Fruit fly (Drosophila melanogaster) whole organism, embryonic: Measurements from ENCODE around the gene teq.

ENCODE experiments used
- Abd-B ChIP-seq: fragments of 200-800 bp; sonication (Bioruptor generic); optimal IDR thresholded peaks from 2 replicates; lab custom pipeline; 2018; ENCODE audit warnings: missing biosample characterization, mild to moderate bottlenecking, missing genetic modification characterization, moderate library complexity
- Asciz ChIP-seq: fragments of 200-800 bp; sonication (Bioruptor generic); optimal IDR thresholded peaks from 2 replicates; lab custom pipeline; 2017; ENCODE audit warnings: missing biosample characterization, mild to moderate bottlenecking, missing genetic modification characterization, missing genetic modification reagents
- BEAF-32 ChIP-seq: fragments of 200-800 bp; sonication (Bioruptor generic); optimal IDR thresholded peaks from 3 replicates; lab custom pipeline; 2017; ENCODE audit warnings: missing biosample characterization, missing genetic modification characterization, mild to moderate bottlenecking, moderate library complexity, missing genetic modification reagents
- Bdp1 ChIP-seq: fragments of 200-800 bp; sonication (Bioruptor generic); optimal IDR thresholded peaks from 3 replicates; lab custom pipeline; 2016; ENCODE audit warnings: missing biosample characterization, missing genetic modification characterization
- CG1024 ChIP-seq: fragments of 200-800 bp; sonication (Bioruptor generic); IDR thresholded peaks from 2 replicates; pipeline ENCODE4 v1.3.6; 2022; ENCODE audit warnings: missing biosample characterization, missing genetic modification characterization
- CG10267 ChIP-seq: fragments of 200-800 bp; sonication (Bioruptor generic); optimal IDR thresholded peaks from 2 replicates; lab custom pipeline; 2018; ENCODE audit warnings: missing biosample characterization, mild to moderate bottlenecking, missing genetic modification characterization, moderate library complexity
- CG11093 ChIP-seq: fragments of 200-800 bp; sonication (Bioruptor generic); IDR thresholded peaks from 3 replicates; pipeline ENCODE4 v1.3.6; 2022; ENCODE audit warnings: missing biosample characterization, missing genetic modification characterization
- CG11247 ChIP-seq: fragments of 200-800 bp; sonication (Bioruptor generic); IDR thresholded peaks from 2 replicates; pipeline ENCODE4 v1.3.6; 2022; ENCODE audit warnings: missing biosample characterization, missing genetic modification characterization
- CG11560 ChIP-seq: fragments of 200-800 bp; sonication (Bioruptor generic); IDR thresholded peaks from 3 replicates; pipeline ENCODE4 v1.3.6; 2022; ENCODE audit warnings: missing biosample characterization, missing genetic modification characterization
- CG12391 ChIP-seq: fragments of 200-800 bp; sonication (Bioruptor generic); optimal IDR thresholded peaks from 3 replicates; lab custom pipeline; 2018; ENCODE audit warnings: missing biosample characterization, mild to moderate bottlenecking, missing genetic modification characterization, moderate library complexity
- CG13296 ChIP-seq: fragments of 200-800 bp; sonication (Bioruptor generic); optimal IDR thresholded peaks from 3 replicates; lab custom pipeline; 2018; ENCODE audit warnings: missing biosample characterization, mild to moderate bottlenecking, missing genetic modification characterization
- CG13424 ChIP-seq: fragments of 200-800 bp; sonication (Bioruptor generic); optimal IDR thresholded peaks from 2 replicates; lab custom pipeline; 2019; ENCODE audit warnings: missing biosample characterization, mild to moderate bottlenecking, missing genetic modification characterization, moderate library complexity
- CG14710 ChIP-seq: fragments of 200-800 bp; sonication (Bioruptor generic); optimal IDR thresholded peaks from 3 replicates; lab custom pipeline; 2019; ENCODE audit warnings: missing biosample characterization, mild to moderate bottlenecking, missing genetic modification characterization, moderate library complexity
- CG15011 ChIP-seq: fragments of 200-800 bp; sonication (Bioruptor generic); optimal IDR thresholded peaks from 3 replicates; lab custom pipeline; 2018; ENCODE audit warnings: missing biosample characterization, mild to moderate bottlenecking, missing genetic modification characterization
- CG16779 ChIP-seq: fragments of 200-800 bp; sonication (Bioruptor generic); IDR thresholded peaks from 2 replicates; pipeline ENCODE4 v1.3.6; 2022; ENCODE audit warnings: missing biosample characterization, missing genetic modification characterization
- CG17328 ChIP-seq: fragments of 200-800 bp; sonication (Bioruptor generic); IDR thresholded peaks from 2 replicates; pipeline ENCODE4 v1.3.6; 2022; ENCODE audit warnings: missing biosample characterization, missing genetic modification characterization
- CG17361 ChIP-seq: fragments of 200-800 bp; sonication (Bioruptor generic); IDR thresholded peaks from 3 replicates; pipeline ENCODE4 v1.3.6; 2022; ENCODE audit warnings: missing biosample characterization, missing genetic modification characterization
- CG17912 ChIP-seq: fragments of 200-800 bp; sonication (Bioruptor generic); optimal IDR thresholded peaks from 2 replicates; lab custom pipeline; 2018; ENCODE audit warnings: missing biosample characterization, mild to moderate bottlenecking, missing genetic modification characterization
- CG1792 ChIP-seq: fragments of 200-800 bp; sonication (Bioruptor generic); optimal IDR thresholded peaks from 2 replicates; lab custom pipeline; 2016; ENCODE audit warnings: missing biosample characterization, missing genetic modification characterization
- CG3847 ChIP-seq: fragments of 200-800 bp; sonication (Bioruptor generic); IDR thresholded peaks from 2 replicates; pipeline ENCODE4 v1.3.6; 2022; ENCODE audit warnings: missing biosample characterization, missing genetic modification characterization
- CG42726 ChIP-seq: fragments of 200-800 bp; sonication (Bioruptor generic); IDR thresholded peaks from 2 replicates; pipeline ENCODE4 v1.3.6; 2022; ENCODE audit warnings: missing biosample characterization, missing genetic modification characterization; ENCODE audit not compliant: partially characterized antibody
- CG4730 ChIP-seq: fragments of 200-800 bp; sonication (Bioruptor generic); IDR thresholded peaks from 2 replicates; pipeline ENCODE4 v1.3.6; 2022; ENCODE audit warnings: missing biosample characterization, missing genetic modification characterization
- CG6272 ChIP-seq: fragments of 200-800 bp; sonication (Bioruptor generic); IDR thresholded peaks from 2 replicates; pipeline ENCODE4 v1.3.6; 2022; ENCODE audit warnings: missing biosample characterization, missing genetic modification characterization
- CG8359 ChIP-seq: fragments of 200-800 bp; sonication (Bioruptor generic); optimal IDR thresholded peaks from 2 replicates; lab custom pipeline; 2017; ENCODE audit warnings: missing biosample characterization, mild to moderate bottlenecking, missing genetic modification characterization, borderline replicate concordance
- CG8924 ChIP-seq: fragments of 200-800 bp; optimal IDR thresholded peaks from 3 replicates; lab custom pipeline; 2019; ENCODE audit warnings: missing biosample characterization, mild to moderate bottlenecking, missing genetic modification characterization, moderate library complexity
- Camta ChIP-seq: fragments of 200-800 bp; sonication (Bioruptor generic); optimal IDR thresholded peaks from 2 replicates; lab custom pipeline; 2016; ENCODE audit warnings: missing biosample characterization, missing genetic modification characterization
- CkIIα-i1 ChIP-seq: fragments of 200-800 bp; sonication (Bioruptor generic); IDR thresholded peaks from 2 replicates; pipeline ENCODE4 v1.3.6; 2022; ENCODE audit warnings: missing biosample characterization, missing genetic modification characterization
- Dad ChIP-seq: fragments of 200-800 bp; sonication (Bioruptor generic); optimal IDR thresholded peaks from 3 replicates; lab custom pipeline; 2016; ENCODE audit warnings: missing biosample characterization, missing genetic modification characterization
- Dll ChIP-seq: fragments of 200-800 bp; sonication (Bioruptor generic); IDR thresholded peaks from 4 replicates; pipeline ENCODE4 v1.3.6; 2022; ENCODE audit warnings: missing biosample characterization, missing genetic modification characterization; ENCODE audit not compliant: partially characterized antibody
- Fer2 ChIP-seq: fragments of 200-800 bp; sonication (Bioruptor generic); optimal IDR thresholded peaks from 2 replicates; lab custom pipeline; 2018; ENCODE audit warnings: missing biosample characterization, mild to moderate bottlenecking, missing genetic modification characterization, moderate library complexity
- Hey ChIP-seq: fragments of 200-800 bp; sonication (Bioruptor generic); optimal IDR thresholded peaks from 3 replicates; lab custom pipeline; 2018; ENCODE audit warnings: missing biosample characterization, mild to moderate bottlenecking, missing genetic modification characterization
- Hsf ChIP-seq: fragments of 200-800 bp; sonication (Bioruptor generic); optimal IDR thresholded peaks from 3 replicates; lab custom pipeline; 2016; ENCODE audit warnings: missing biosample characterization, missing genetic modification characterization
- Jarid2 ChIP-seq: fragments of 200-800 bp; sonication (Bioruptor generic); optimal IDR thresholded peaks from 3 replicates; lab custom pipeline; 2017; ENCODE audit warnings: mild to moderate bottlenecking, missing biosample characterization, missing genetic modification reagents, missing genetic modification characterization
- Trl ChIP-seq, 3 experiments: fragments of >200 bp in 2 of 3; fragments of 200-800 bp in 1 of 3; sonication (Bioruptor generic) in 1 of 3; optimal IDR thresholded peaks; 2 replicates in 1 of 3; 3 replicates in 2 of 3; lab custom pipeline; 2016 to 2017; ENCODE audit warnings: missing biosample characterization in 1 of 3, missing genetic modification characterization in 1 of 3
- ab ChIP-seq: fragments of 200-800 bp; sonication (Bioruptor generic); optimal IDR thresholded peaks from 2 replicates; lab custom pipeline; 2016; ENCODE audit warnings: missing biosample characterization, missing genetic modification characterization
- al ChIP-seq: fragments of 200-800 bp; sonication (Bioruptor generic); IDR thresholded peaks from 2 replicates; pipeline ENCODE4 v1.3.6; 2022; ENCODE audit warnings: missing biosample characterization, missing genetic modification characterization
- ase ChIP-seq: fragments of 200-800 bp; sonication (Bioruptor generic); IDR thresholded peaks from 3 replicates; pipeline ENCODE4 v1.3.6; 2022; ENCODE audit warnings: missing biosample characterization, missing genetic modification characterization
- bbx ChIP-seq: fragments of 200-800 bp; sonication (Bioruptor generic); IDR thresholded peaks from 2 replicates; pipeline ENCODE4 v1.3.6; 2022; ENCODE audit warnings: missing biosample characterization, missing genetic modification characterization; ENCODE audit not compliant: partially characterized antibody
- crc ChIP-seq: fragments of 200-800 bp; sonication (Bioruptor generic); optimal IDR thresholded peaks from 2 replicates; lab custom pipeline; 2016; ENCODE audit warnings: missing biosample characterization, missing genetic modification characterization
- dati ChIP-seq: fragments of 200-800 bp; sonication (Bioruptor generic); IDR thresholded peaks from 2 replicates; pipeline ENCODE4 v1.3.6; 2022; ENCODE audit warnings: missing biosample characterization, missing genetic modification characterization
- ftz-f1 ChIP-seq: fragments of 200-800 bp; sonication (Bioruptor generic); optimal IDR thresholded peaks from 2 replicates; lab custom pipeline; 2016; ENCODE audit warnings: missing biosample characterization, missing genetic modification characterization
- gcm2 ChIP-seq: fragments of 200-800 bp; sonication (Bioruptor generic); optimal IDR thresholded peaks from 2 replicates; lab custom pipeline; 2016; ENCODE audit warnings: missing biosample characterization, missing genetic modification characterization
- grau ChIP-seq: fragments of 200-800 bp; optimal IDR thresholded peaks from 3 replicates; lab custom pipeline; 2019; ENCODE audit warnings: missing biosample characterization, mild to moderate bottlenecking, missing genetic modification characterization, moderate library complexity
- knrl ChIP-seq: fragments of 200-800 bp; sonication (Bioruptor generic); IDR thresholded peaks from 3 replicates; pipeline ENCODE4 v1.3.6; 2022; ENCODE audit warnings: missing biosample characterization, missing genetic modification characterization; ENCODE audit not compliant: partially characterized antibody
- lbe ChIP-seq: fragments of 200-800 bp; sonication (Bioruptor generic); optimal IDR thresholded peaks from 2 replicates; lab custom pipeline; 2016; ENCODE audit warnings: missing biosample characterization, mild to moderate bottlenecking, missing genetic modification characterization
- nau ChIP-seq: fragments of 200-800 bp; sonication (Bioruptor generic); optimal IDR thresholded peaks from 3 replicates; lab custom pipeline; 2017; ENCODE audit warnings: missing biosample characterization, mild to moderate bottlenecking, missing genetic modification characterization, missing genetic modification reagents
- pzg ChIP-seq: fragments of 200-800 bp; sonication (Bioruptor generic); optimal IDR thresholded peaks from 3 replicates; lab custom pipeline; 2018; ENCODE audit warnings: missing biosample characterization, mild to moderate bottlenecking, missing genetic modification characterization, moderate library complexity
- slp2 ChIP-seq: fragments of 200-800 bp; sonication (Bioruptor generic); optimal IDR thresholded peaks from 2 replicates; lab custom pipeline; 2016; ENCODE audit warnings: missing biosample characterization, missing genetic modification characterization
- z ChIP-seq: fragments of 200-800 bp; sonication (Bioruptor generic); IDR thresholded peaks from 3 replicates; pipeline ENCODE4 v1.3.6; 2022; ENCODE audit warnings: missing biosample characterization, missing genetic modification characterization

The teq gene

DNA sequence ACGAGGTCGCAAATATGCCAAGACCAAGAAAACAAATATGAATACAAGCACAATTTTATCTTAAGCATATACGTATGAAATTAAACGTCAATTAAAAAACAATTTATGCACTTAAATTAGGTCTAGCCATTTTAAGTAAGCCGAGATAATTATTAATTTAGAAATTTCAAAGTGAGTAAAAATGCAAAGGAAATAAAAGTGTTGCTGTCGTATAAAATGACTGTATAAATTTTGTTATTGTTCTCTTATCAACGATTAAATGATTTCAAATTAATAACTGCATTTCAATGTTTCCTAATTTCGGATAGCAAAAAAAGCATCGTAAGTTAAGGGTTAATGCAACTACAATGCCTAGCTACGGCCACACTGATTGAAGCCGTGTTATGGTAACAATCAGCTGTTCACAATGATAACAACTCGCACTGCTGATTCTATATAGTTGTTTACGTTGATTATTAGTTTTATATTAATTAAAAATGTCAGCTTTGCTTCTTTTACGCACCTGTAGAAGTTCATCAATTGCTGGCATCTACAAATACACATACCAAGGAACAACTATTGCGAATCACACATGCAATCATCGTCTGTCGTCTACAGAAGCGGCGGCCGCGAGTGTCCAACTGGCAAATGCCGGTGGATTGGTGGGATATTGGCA, 1.6 kb upstream of the teq start, which contains the start of the genes CG4911 and CG4942 (continued):
- no peak for TF ChIP-seq gcm2 (GFP tag; lab: Kevin White, UChicago)
- no peak for TF ChIP-seq CG11560 (tag; lab: Robert Waterston, UW)
- 0 out of 2 replicates have a peak, but pooled peaks have one; percentile 22 for TF ChIP-seq CG1024 (GFP tag; lab: Robert Waterston, UW)
- TF ChIP-seq Camta: peak; percentile 76
- TF ChIP-seq CG8359: no peak
- no peak for TF ChIP-seq Jarid2 (GFP tag; lab: Kevin White, UChicago)
- no peak for TF ChIP-seq CG17912 (GFP tag; lab: Kevin White, UChicago)
- peak; percentile 85 for TF ChIP-seq Hsf (GFP tag; lab: Kevin White, UChicago)
- TF ChIP-seq Dll (GFP tag; lab: Robert Waterston, UW): 0 out of 4 replicates have a peak, but pooled peaks have one; percentile 31
- peak; percentile 68 for TF ChIP-seq CG11247 (GFP tag; lab: Robert Waterston, UW)
- TF ChIP-seq Asciz (GFP tag; lab: Kevin White, UChicago): no peak
- peak; percentile 32 for TF ChIP-seq nau (GFP tag; lab: Kevin White, UChicago)
- no peak for TF ChIP-seq CG15011 (GFP tag; lab: Kevin White, UChicago)
- TF ChIP-seq CG17328 (GFP tag; lab: Robert Waterston, UW): peak; percentile 50
- TF ChIP-seq CG17361 (GFP tag; lab: Robert Waterston, UW): peak; percentile 88
- peak; percentile 87 for TF ChIP-seq CG12391 (tag; lab: Kevin White, UChicago)
- TF ChIP-seq Trl (optimal IDR thresholded peaks at IDR 0.05; lab: Kevin White, UChicago): no peak
- peak; percentile 61 for TF ChIP-seq Trl (GFP tag; optimal IDR thresholded peaks at IDR 0.05; lab: Kevin White, UChicago)
- TF ChIP-seq dati (GFP tag; lab: Robert Waterston, UW): no peak
- peak; percentile 66 for TF ChIP-seq al (GFP tag; lab: Robert Waterston, UW)
- TF ChIP-seq CG42726 (GFP tag; lab: Robert Waterston, UW): no peak
- peak; percentile 67 for TF ChIP-seq ftz-f1 (GFP tag; lab: Kevin White, UChicago)
- peak; percentile 18 for TF ChIP-seq lbe (GFP tag; lab: Kevin White, UChicago)
- TF ChIP-seq CG6272 (GFP tag; lab: Robert Waterston, UW): peak; percentile 55; the same call in 1 of the 2 replicates
- peak; percentile 29 for TF ChIP-seq ab
- peak; percentile 14 for TF ChIP-seq Fer2 (tag; lab: Kevin White, UChicago)
- no peak for TF ChIP-seq z (GFP tag; lab: Robert Waterston, UW)
- peak; percentile 6 for TF ChIP-seq CG1792 (GFP tag; lab: Kevin White, UChicago)
- peak; percentile 67 for TF ChIP-seq CG8924 (tag; lab: Kevin White, UChicago)
- no peak for TF ChIP-seq Bdp1
- TF ChIP-seq CG3847 (GFP tag; lab: Robert Waterston, UW): peak; percentile 84
- TF ChIP-seq pzg (GFP tag; lab: Kevin White, UChicago): peak; percentile 47
- peak; percentile 46 for TF ChIP-seq CG13296 (GFP tag; lab: Kevin White, UChicago)
- no peak for TF ChIP-seq CkIIα-i1
- TF ChIP-seq Dad (GFP tag; lab: Kevin White, UChicago): peak; percentile 63
- no peak for TF ChIP-seq bbx (GFP tag; lab: Robert Waterston, UW)
- TF ChIP-seq ase (GFP tag; lab: Robert Waterston, UW): peak; percentile 65; the same call in 2 of the 3 replicates
- peak; percentile 43 for TF ChIP-seq slp2 (GFP tag; lab: Kevin White, UChicago)
- TF ChIP-seq crc (GFP tag; lab: Kevin White, UChicago): peak; percentile 49
- TF ChIP-seq Hey (tag; lab: Kevin White, UChicago): no peak
- peak; percentile 49 for TF ChIP-seq BEAF-32 (GFP tag; lab: Kevin White, UChicago)
- TF ChIP-seq CG14710 (tag; lab: Kevin White, UChicago): peak; percentile 86
- peak; percentile 82 for TF ChIP-seq grau
- 0 out of 3 replicates have a peak, but pooled peaks have one; percentile 38 for TF ChIP-seq knrl (GFP tag; lab: Robert Waterston, UW)
- no peak for TF ChIP-seq CG16779 (GFP tag; lab: Robert Waterston, UW)
- TF ChIP-seq CG10267 (tag; lab: Kevin White, UChicago): peak; percentile 41
- peak; percentile 18; the same call in 1 of the 2 replicates for TF ChIP-seq CG4730
- 0 out of 3 replicates have a peak, but pooled peaks have one; percentile 16 for TF ChIP-seq CG11093 (GFP tag; lab: Robert Waterston, UW)
- TF ChIP-seq Abd-B (GFP tag; lab: Kevin White, UChicago): peak; percentile 34
- peak; percentile 83 for TF ChIP-seq CG13424 (tag; lab: Kevin White, UChicago)
